Worm (Caenorhabditis elegans): Measurements from ENCODE around the gene his-40.

DNA sequence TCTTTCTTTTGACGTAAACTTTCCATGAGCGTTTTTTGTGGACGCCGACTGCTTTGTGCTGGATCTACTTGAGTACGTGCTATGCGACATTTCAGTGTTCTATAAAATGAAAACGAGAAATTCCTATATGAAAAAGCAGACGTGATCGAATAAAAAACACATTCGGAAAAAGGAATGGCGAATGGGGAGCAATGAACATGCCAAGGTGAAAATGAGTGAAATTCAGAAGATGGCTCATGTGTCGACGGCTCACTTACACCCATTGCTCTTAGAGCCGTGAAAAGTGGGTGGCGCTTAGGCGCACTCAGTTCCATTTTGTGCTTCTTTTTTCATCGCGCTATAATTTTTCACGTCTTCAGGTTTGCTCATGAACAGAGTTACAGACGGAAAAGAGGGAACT is 11.3 kb upstream of the his-40 start, which contains the start of gene K03A1.4:
- TF ChIP-seq B0310.2 (tag; optimal IDR thresholded peaks at IDR 0.05) (no peak), scrt-1 (GFP tag; IDR thresholded peaks at IDR 0.05) (no peak), flt-1 (GFP tag; IDR thresholded peaks at IDR 0.05) (no peak)

Measured in whole organism, early embryonic.